Fruit fly (Drosophila melanogaster): ENCODE measurements around the gene Pgcl.
"Not testable (repeated sequence)": the region's sequence is repeated elsewhere in the genome, so short reads cannot be mapped to it uniquely, and the experiment has no call there.

The Pgcl gene

dm6 chrX:437404-437803 is at the start of gene Pgcl:
TSS of gene Pgcl (minus strand) at chrX:437448.
- TF ChIP-seq CTCF (optimal IDR thresholded peaks at IDR 0.05) (no peak), CG8478 (optimal IDR thresholded peaks at IDR 0.05) (no peak)

- TF ChIP-seq CTCF, CG8478 (optimal IDR thresholded peaks at IDR 0.05): not testable (repeated sequence)
These were observed 44.4 kb upstream of the Pgcl start, which contains the start of gene CG3176 for dm6 chrX:481642-482041. TSS of gene CG3176 (plus strand) at chrX:481862.

DNA sequence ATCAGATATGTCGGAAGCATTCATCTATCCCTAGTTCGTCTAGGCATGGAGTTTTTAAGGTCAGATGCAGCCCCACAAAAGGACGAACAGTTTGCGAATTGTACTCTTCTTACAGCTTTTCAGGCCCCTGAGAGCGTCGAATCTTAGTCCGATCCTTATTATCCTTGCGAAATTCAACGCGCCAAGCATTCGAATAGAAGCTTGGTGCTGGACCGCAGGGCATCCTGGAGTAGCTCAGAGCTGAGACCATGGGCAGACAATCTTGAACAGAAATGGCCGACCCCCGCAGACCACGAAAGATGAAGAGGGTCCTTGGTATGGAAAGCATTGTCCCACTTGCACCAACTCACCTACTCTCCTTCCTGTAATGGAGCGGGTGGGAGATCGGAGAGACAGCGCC is 41.5 kb upstream of the Pgcl start, which contains the start of gene CG32817:
TSS of gene CG32817 (plus strand) at position 301 of the 400 bp plus-strand sequence.
- TF ChIP-seq CG8478 (optimal IDR thresholded peaks at IDR 0.05) (no peak), CTCF (optimal IDR thresholded peaks at IDR 0.05) (no peak)

DNA sequence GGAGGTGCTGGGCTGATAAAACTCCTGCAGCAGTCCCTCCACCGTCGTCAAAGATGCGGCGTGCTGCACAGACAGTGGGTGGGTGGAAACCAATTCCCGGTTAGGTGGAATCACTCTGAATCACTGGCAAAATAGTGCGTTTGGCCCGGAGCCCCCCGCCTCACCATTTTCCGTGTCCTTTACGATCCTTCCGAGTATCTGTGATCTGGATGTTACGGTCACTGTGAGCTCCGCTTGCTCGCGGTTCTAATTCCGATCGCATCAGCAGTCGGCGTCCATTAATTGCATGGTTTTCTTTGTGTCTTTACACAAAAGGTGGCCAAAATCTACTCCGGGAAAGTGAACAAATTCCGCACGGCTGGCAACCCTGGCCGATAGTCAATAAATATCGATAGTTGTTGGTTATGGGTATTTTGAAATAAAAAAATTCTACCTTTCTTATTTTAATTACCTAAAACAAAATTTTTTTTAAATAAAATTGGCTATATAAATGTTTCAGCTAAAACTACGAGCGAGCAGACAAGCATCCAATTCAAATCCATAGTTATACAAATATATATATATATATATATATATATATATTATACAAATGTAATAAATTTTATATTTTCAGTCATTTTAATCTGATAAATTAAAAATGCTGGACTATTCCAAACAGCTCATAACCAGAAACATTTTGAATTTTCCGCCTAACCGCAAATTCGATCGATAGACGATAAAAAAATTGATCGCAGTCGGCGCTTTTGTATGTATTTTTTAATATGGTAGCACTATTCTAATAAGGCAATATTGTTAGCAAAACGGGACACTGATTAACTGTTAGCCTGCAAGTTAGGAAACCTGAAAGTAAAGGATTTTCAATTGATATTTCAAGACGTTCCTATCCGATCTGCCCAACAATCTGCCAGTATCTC is 39.2 kb upstream of the Pgcl start, which contains the start of the genes ebo and CG13373:
TSS of gene ebo (minus strand) at position 350 of the 914 bp plus-strand sequence.
TSS of gene CG13373 (plus strand) at position 755 of the 914 bp plus-strand sequence.
- TF ChIP-seq CG8478 (optimal IDR thresholded peaks at IDR 0.05) (no peak), CTCF (optimal IDR thresholded peaks at IDR 0.05) (no peak)

DNA sequence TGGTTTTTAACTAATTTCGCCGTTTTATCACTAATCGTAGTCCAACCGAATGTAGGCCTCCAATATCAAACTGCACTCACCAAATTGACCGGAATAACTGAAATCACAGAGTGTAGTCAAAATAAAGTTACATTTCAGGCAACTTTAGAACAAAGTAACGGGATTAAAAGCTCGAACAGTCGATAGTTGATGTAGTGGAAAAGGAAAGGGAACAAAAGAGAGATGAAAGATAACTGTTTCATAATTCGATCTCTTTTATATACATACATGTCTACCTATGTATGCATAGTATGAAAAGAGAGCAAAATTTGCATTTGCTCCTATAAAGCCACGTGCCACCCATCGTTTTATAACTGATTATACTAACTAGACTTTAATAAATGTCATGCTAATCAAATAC is 33.4 kb upstream of the Pgcl start, which contains the start of gene CG32816:
TSS of gene CG32816 (minus strand) at position 101 of the 400 bp plus-strand sequence.
- no peak for TF ChIP-seq CTCF (optimal IDR thresholded peaks at IDR 0.05)
- no peak for TF ChIP-seq CG8478 (optimal IDR thresholded peaks at IDR 0.05)

DNA sequence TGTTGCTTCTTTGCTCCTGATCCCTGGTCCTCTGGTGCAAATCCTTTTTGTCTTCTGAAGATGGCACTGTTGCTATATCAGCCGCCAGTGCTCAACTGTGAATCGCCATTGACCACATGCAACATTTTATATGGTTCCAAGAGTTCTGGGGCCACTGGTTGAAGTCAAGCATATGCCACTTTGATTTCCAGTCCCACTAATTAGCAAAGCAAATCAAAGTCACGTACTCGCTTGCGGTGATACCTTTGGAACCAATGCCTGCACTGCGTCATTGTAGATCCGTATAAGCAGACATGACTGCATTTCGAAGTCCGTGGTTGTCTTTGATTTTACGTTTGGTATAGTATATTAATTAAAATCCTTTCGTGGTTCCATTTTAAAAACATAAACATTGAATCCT is 32.0 kb upstream of the Pgcl start, which contains the start of gene Cyp4g1:
TSS of gene Cyp4g1 (minus strand) at position 101 of the 400 bp plus-strand sequence.
- TF ChIP-seq CG8478 (optimal IDR thresholded peaks at IDR 0.05) (no peak), CTCF (optimal IDR thresholded peaks at IDR 0.05) (no peak)

DNA sequence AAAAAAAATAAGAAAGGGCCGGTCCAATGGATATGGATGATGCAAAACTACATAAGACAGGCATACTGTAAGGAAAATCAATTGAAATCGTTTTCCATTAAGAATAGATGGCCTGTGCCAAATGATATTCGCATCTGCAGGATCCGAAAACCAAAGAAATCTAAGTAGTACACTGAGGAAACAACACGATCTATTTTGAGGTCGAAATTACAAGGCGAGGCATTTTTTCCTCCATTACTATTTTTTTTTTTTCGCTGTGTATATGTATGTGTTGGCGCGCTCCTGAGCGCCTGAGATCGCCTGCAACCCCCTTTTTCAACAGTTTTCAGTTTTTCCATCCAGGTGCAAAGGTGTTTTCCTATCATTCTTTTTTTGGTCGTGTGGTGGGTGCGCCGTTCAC is 26.7 kb upstream of the Pgcl start:
- no peak for TF ChIP-seq CTCF (optimal IDR thresholded peaks at IDR 0.05)
- no peak for TF ChIP-seq CG8478 (optimal IDR thresholded peaks at IDR 0.05)

DNA sequence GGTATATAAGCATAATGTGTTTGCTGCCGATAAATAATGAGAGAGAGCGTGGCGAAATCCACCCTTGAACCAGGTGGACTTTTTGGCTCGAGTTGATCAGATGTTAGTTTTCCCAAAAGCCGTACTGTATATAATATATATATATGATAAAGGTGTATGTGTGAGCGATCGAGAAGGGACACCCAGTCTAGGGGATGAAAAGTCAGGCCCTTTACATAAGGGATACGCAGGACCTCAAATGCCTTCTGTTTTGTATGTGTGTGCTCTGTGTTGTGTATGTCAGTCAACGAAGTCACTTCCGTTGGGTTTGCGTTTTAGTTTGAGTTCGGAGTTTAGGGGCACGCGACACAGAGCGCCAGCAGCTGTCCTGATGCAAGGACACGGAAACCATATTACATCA is 23.2 kb upstream of the Pgcl start, which contains the start of gene ase:
TSS of gene ase (plus strand) at position 301 of the 400 bp plus-strand sequence.
- TF ChIP-seq CG8478 (optimal IDR thresholded peaks at IDR 0.05) (no peak), CTCF (optimal IDR thresholded peaks at IDR 0.05) (no peak)

dm6 chrX:457803-458202 is 20.6 kb upstream of the Pgcl start:
- TF ChIP-seq CG8478 (optimal IDR thresholded peaks at IDR 0.05) (no peak), CTCF (optimal IDR thresholded peaks at IDR 0.05) (no peak)

dm6 chrX:456959-457358 is 19.7 kb upstream of the Pgcl start:
- no peak for TF ChIP-seq CTCF (optimal IDR thresholded peaks at IDR 0.05)

dm6 chrX:452716-453115 is 15.5 kb upstream of the Pgcl start:
- no peak for TF ChIP-seq CG8478 (optimal IDR thresholded peaks at IDR 0.05)
- TF ChIP-seq CTCF (optimal IDR thresholded peaks at IDR 0.05): no peak

- TF ChIP-seq CG8478 (optimal IDR thresholded peaks at IDR 0.05) (no peak), CTCF (optimal IDR thresholded peaks at IDR 0.05) (no peak)
These were observed 11.7 kb upstream of the Pgcl start for dm6 chrX:448978-449377.

dm6 chrX:448270-448669 is 11.0 kb upstream of the Pgcl start:
- no peak for TF ChIP-seq CTCF (optimal IDR thresholded peaks at IDR 0.05)
- TF ChIP-seq CG8478 (optimal IDR thresholded peaks at IDR 0.05): no peak

DNA sequence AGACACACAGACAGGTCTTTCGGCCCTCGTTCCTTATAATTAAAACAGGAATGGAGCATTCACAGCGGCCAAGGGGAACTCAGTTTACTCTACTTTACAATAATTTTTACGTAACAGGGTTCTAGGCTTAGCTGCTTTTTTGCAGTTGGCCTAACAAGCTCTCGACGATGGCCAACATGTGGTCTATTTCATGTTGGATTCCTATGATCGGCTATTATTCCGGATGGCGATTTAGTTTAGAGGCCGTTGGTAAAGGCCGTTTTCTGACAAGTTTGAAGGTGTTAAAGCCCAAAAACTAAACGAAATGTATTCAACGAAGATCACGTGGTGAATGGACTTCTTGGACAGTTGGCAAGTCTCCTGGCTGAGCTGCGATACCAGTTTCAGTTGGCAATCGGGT is 8.8 kb upstream of the Pgcl start:
- TF ChIP-seq CG8478 (optimal IDR thresholded peaks at IDR 0.05) (no peak), CTCF (optimal IDR thresholded peaks at IDR 0.05) (no peak)

dm6 chrX:443981-444550 is 6.8 kb upstream of the Pgcl start:
- TF ChIP-seq CG8478 (optimal IDR thresholded peaks at IDR 0.05) (no peak), CTCF (optimal IDR thresholded peaks at IDR 0.05) (no peak)

DNA sequence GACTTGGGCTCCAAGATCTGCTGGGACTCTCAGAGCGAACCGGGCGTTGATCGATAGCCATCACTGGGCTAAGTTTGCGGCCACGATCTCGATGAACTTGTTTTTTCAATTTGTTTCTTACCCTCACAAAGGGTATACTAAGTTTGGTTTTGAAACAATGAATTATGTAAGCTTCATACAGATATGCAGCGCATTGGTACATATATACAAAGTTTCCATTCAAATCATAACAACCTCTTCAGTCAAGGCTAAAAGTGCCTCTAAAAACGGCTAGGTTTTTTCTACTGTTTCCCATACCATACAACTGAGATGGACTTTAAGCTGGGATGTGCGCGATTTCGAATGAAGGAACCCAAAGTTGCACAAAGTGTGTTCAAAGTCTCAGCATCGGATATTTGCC is 4.0 kb upstream of the Pgcl start:
- TF ChIP-seq CG8478 (optimal IDR thresholded peaks at IDR 0.05) (no peak), CTCF (optimal IDR thresholded peaks at IDR 0.05) (no peak)
